Worm (Caenorhabditis elegans) whole organism, young adult: ENCODE results near the gene T22D1.1.

Source experiments
- C06A6.2 ChIP-seq: fragments of 200-800 bp; sonication (Bioruptor generic); conservative IDR thresholded peaks from 2 replicates; pipeline ENCODE4 v1.3.6; 2022; ENCODE audit warnings: missing genetic modification characterization, missing compliant biosample characterization
- F33H1.4 ChIP-seq: fragments of 200-800 bp; sonication (Bioruptor generic); IDR thresholded peaks from 2 replicates; pipeline ENCODE4 v1.3.6; 2022; ENCODE audit warnings: missing genetic modification reagents, missing genetic modification characterization, missing compliant biosample characterization
- F49E8.2 ChIP-seq: sonication (generic microtip); optimal IDR thresholded peaks from 3 replicates; lab custom pipeline; 2017; ENCODE audit warnings: missing genetic modification characterization, mild to moderate bottlenecking, missing compliant biosample characterization, antibody characterized with exemption, moderate library complexity; ENCODE audit not compliant: insufficient read depth
- K12H6.12 ChIP-seq: fragments of 200-800 bp; sonication (Bioruptor generic); optimal IDR thresholded peaks from 2 replicates; lab custom pipeline; 2018; ENCODE audit warnings: mild to moderate bottlenecking, missing genetic modification characterization, missing compliant biosample characterization
- ceh-91 ChIP-seq: fragments of 200-800 bp; sonication (Bioruptor generic); IDR thresholded peaks from 2 replicates; pipeline ENCODE4 v1.3.6; 2022; ENCODE audit warnings: missing genetic modification reagents, missing genetic modification characterization, missing compliant biosample characterization
- egl-44 ChIP-seq: fragments of 200-800 bp; sonication (Bioruptor generic); IDR thresholded peaks from 2 replicates; pipeline ENCODE4 v1.3.6; 2022; ENCODE audit warnings: missing genetic modification reagents, missing genetic modification characterization, missing compliant biosample characterization
- unc-62 ChIP-seq: fragments of 150-350 bp; optimal IDR thresholded peaks from 2 replicates; lab custom pipeline; 2014; ENCODE audit warnings: missing biosample characterization, missing genetic modification reagents, missing genetic modification characterization

ce11 chrIV:6928417-6928816, 5.2 kb downstream of the T22D1.1 start, which contains the start of gene cest-6:
- TF ChIP-seq F33H1.4 (GFP tag; lab: Robert Waterston, UW) (no peak), K12H6.12 (tag; lab: Kevin White, UChicago) (no peak), unc-62 (GFP tag; lab: Kevin White, UChicago) (no peak), F49E8.2 (tag; lab: Kevin White, UChicago) (no peak), egl-44 (GFP tag; lab: Robert Waterston, UW) (no peak), ceh-91 (GFP tag; lab: Robert Waterston, UW) (no peak), C06A6.2 (no peak)
